Worm (Caenorhabditis elegans) whole organism, L4 larva: ENCODE results near the gene C16C8.11.

Experiments used
- dpl-1 ChIP-seq: fragments of 150-350 bp; optimal IDR thresholded peaks from 2 replicates; lab custom pipeline; 2014; ENCODE audit warnings: missing biosample characterization, missing genetic modification reagents, missing genetic modification characterization
- jun-1 ChIP-seq: fragments of 150-350 bp; optimal IDR thresholded peaks from 2 replicates; lab custom pipeline; 2014; ENCODE audit warnings: missing biosample characterization, missing genetic modification reagents, missing genetic modification characterization
- lin-13 ChIP-seq: fragments of 150-350 bp; optimal IDR thresholded peaks from 2 replicates; lab custom pipeline; 2014; ENCODE audit warnings: missing biosample characterization, missing genetic modification reagents, missing genetic modification characterization
- lir-3 ChIP-seq: sonication (generic microtip); optimal IDR thresholded peaks from 2 replicates; lab custom pipeline; 2016; ENCODE audit warnings: mild to moderate bottlenecking, missing genetic modification characterization, missing compliant biosample characterization
- unc-39 ChIP-seq: sonication (generic microtip); optimal IDR thresholded peaks from 2 replicates; lab custom pipeline; 2017; ENCODE audit warnings: missing biosample characterization, missing genetic modification characterization
- unc-62 ChIP-seq, 3 experiments: fragments of 150-350 bp in 1 of 3; sonication (generic microtip); optimal IDR thresholded peaks in 2 of 3; peaks in 1 of 3; 1 replicate in 1 of 3; 2 replicates in 2 of 3; lab custom pipeline; 2014 to 2017; ENCODE audit warnings: missing biosample characterization in 3 of 3, missing genetic modification characterization in 3 of 3, missing genetic modification reagents in 3 of 3, missing genotype in 1 of 3

DNA sequence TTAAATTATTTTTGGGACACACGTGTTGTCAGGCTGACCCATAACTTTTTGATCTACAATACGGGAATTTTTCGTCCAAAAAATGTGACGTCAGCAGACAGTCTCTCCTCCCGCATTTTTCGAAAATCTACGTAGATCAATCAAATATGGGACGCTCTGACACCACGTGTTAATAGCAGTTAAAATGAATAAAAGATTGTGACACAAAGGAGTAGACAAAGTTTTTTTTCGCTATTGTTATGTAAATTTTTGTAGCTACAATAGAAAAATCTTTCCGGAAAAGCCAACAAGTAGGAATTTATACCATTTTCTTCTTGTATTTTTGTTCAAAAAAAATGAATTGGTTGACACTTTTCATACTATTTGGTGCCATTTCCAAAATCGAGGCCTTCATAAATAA lies 12.1 kb upstream of the C16C8.11 start, which contains the start of gene C16C8.27:
- TF ChIP-seq lir-3 (tag; lab: Kevin White, UChicago) (no peak), jun-1 (tag; lab: Kevin White, UChicago) (no peak), lin-13 (GFP tag; lab: Kevin White, UChicago) (no peak), unc-62 (GFP tag; optimal IDR thresholded peaks at IDR 0.05 in 1 of 2; lab: Kevin White, UChicago) (peak in 1 of 2 experiments; percentile 1), unc-62 (tag; optimal IDR thresholded peaks at IDR 0.05; lab: Kevin White, UChicago) (no peak), dpl-1 (GFP tag; lab: Kevin White, UChicago) (no peak), unc-39 (tag; lab: Kevin White, UChicago) (no peak)
